Worm (Caenorhabditis elegans): Measurements from ENCODE around the gene C44B7.5.

C44B7.5 gene

ce11 chrII:6829108-6829507 is 43.3 kb downstream of the C44B7.5 start:
- TF ChIP-seq mxl-3 (GFP tag; optimal IDR thresholded peaks at IDR 0.05), result peak; percentile 82
- TF ChIP-seq lin-13 (GFP tag; optimal IDR thresholded peaks at IDR 0.05), result peak; percentile 10
- peak; percentile 55 for TF ChIP-seq pqm-1 (tag; optimal IDR thresholded peaks at IDR 0.05)
- no peak for TF ChIP-seq egl-27 (tag; optimal IDR thresholded peaks at IDR 0.05)
- TF ChIP-seq gei-8 (GFP tag; optimal IDR thresholded peaks at IDR 0.05), result no peak
- peak; percentile 28 for TF ChIP-seq nhr-25 (tag; optimal IDR thresholded peaks at IDR 0.05; ENCODE audit: borderline replicate concordance, insufficient read depth)
- TF ChIP-seq nhr-6 (tag; optimal IDR thresholded peaks at IDR 0.05), result peak; percentile 58
- no peak for TF ChIP-seq nhr-76 (tag; optimal IDR thresholded peaks at IDR 0.05)
- TF ChIP-seq ztf-7 (tag; optimal IDR thresholded peaks at IDR 0.05), result no peak
- 0 out of 2 replicates have a peak, but pooled peaks have one; percentile 13 for TF ChIP-seq lin-1 (GFP tag; IDR thresholded peaks at IDR 0.05)
- no peak for TF ChIP-seq zag-1 (tag; optimal IDR thresholded peaks at IDR 0.05)
- peak; percentile 31 for TF ChIP-seq mep-1 (tag; optimal IDR thresholded peaks at IDR 0.05)
- no peak for TF ChIP-seq ZK337.2 (GFP tag; IDR thresholded peaks at IDR 0.05)
- TF ChIP-seq lsy-2 (tag; optimal IDR thresholded peaks at IDR 0.05), result peak; percentile 44 to 51
- peak; percentile 10 for TF ChIP-seq mes-2 (tag; optimal IDR thresholded peaks at IDR 0.05; ENCODE audit: poor library complexity, severe bottlenecking)
- peak; percentile 72 for TF ChIP-seq hlh-30 (tag; optimal IDR thresholded peaks at IDR 0.05; ENCODE audit: insufficient read depth)
- no peak for TF ChIP-seq daf-16 (GFP tag; optimal IDR thresholded peaks at IDR 0.05)
- TF ChIP-seq daf-16 (tag; optimal IDR thresholded peaks at IDR 0.05), result peak; percentile 36
- TF ChIP-seq nhr-10 (tag; optimal IDR thresholded peaks at IDR 0.05), result peak; percentile 0
- TF ChIP-seq rbr-2 (tag; optimal IDR thresholded peaks at IDR 0.05), result no peak
- TF ChIP-seq dmd-6 (GFP tag; IDR thresholded peaks at IDR 0.05), result peak; percentile 60; the same call in 1 of the 2 replicates
- no peak for TF ChIP-seq F44E2.7 (GFP tag; IDR thresholded peaks at IDR 0.05)
- no peak for TF ChIP-seq lin-15B (tag; optimal IDR thresholded peaks at IDR 0.05)
- 0 out of 2 replicates have a peak, but pooled peaks have one; percentile 38 for TF ChIP-seq tra-1 (GFP tag; IDR thresholded peaks at IDR 0.05)
- TF ChIP-seq fos-1 (tag; optimal IDR thresholded peaks at IDR 0.05), result no peak
- no peak for TF ChIP-seq aly-2 (tag; optimal IDR thresholded peaks at IDR 0.05)
- TF ChIP-seq ztf-11 (tag; optimal IDR thresholded peaks at IDR 0.05), result no peak
- peak in 1 of 2 experiments; percentile 29 for TF ChIP-seq mdl-1 (tag; optimal IDR thresholded peaks at IDR 0.05)
- no peak for TF ChIP-seq T20F7.1 (GFP tag; optimal IDR thresholded peaks at IDR 0.05)
- peak in 1 of 2 experiments; percentile 99 for TF ChIP-seq unc-62 (GFP tag; optimal IDR thresholded peaks at IDR 0.05 in 1 of 2)
- TF ChIP-seq unc-62 (tag; optimal IDR thresholded peaks at IDR 0.05), result no peak
- TF ChIP-seq lin-29 (GFP tag; IDR thresholded peaks at IDR 0.05), result no peak
- TF ChIP-seq dmd-8 (GFP tag; IDR thresholded peaks at IDR 0.05), result no peak
- peak; percentile 84 for TF ChIP-seq nhr-28 (tag; optimal IDR thresholded peaks at IDR 0.05)
- TF ChIP-seq Y48G9A.11 (GFP tag; IDR thresholded peaks at IDR 0.05), result no peak
- peak; percentile 79 for TF ChIP-seq hlh-11 (tag; optimal IDR thresholded peaks at IDR 0.05)
- peak; percentile 66 for TF ChIP-seq dve-1 (tag; optimal IDR thresholded peaks at IDR 0.05; ENCODE audit: insufficient read depth)

ce11 chrII:6828073-6828900 is 44.1 kb downstream of the C44B7.5 start:
- TF ChIP-seq lir-3 (tag; optimal IDR thresholded peaks at IDR 0.05) (no peak), lin-38 (GFP tag; IDR thresholded peaks at IDR 0.05) (no peak), nhr-111 (GFP tag; optimal IDR thresholded peaks at IDR 0.05) (no peak), fkh-10 (GFP tag; optimal IDR thresholded peaks at IDR 0.05) (peak; percentile 21), D1046.2 (GFP tag; IDR thresholded peaks at IDR 0.05) (no peak), ceh-82 (tag; optimal IDR thresholded peaks at IDR 0.05) (no peak), lin-39 (tag; optimal IDR thresholded peaks at IDR 0.05) (no peak), dmd-8 (GFP tag; IDR thresholded peaks at IDR 0.05) (no peak), mxl-2 (GFP tag; conservative IDR thresholded peaks at IDR 0.05) (no peak), spr-1 (tag; optimal IDR thresholded peaks at IDR 0.05) (no peak), daf-12 (tag; optimal IDR thresholded peaks at IDR 0.05) (no peak), ama-1 (optimal IDR thresholded peaks at IDR 0.05) (no peak), lin-15B (tag; optimal IDR thresholded peaks at IDR 0.05) (no peak), mdl-1 (tag; optimal IDR thresholded peaks at IDR 0.05) (no peak), dve-1 (tag; optimal IDR thresholded peaks at IDR 0.05; ENCODE audit: insufficient read depth) (no peak), tag-97 (GFP tag; IDR thresholded peaks at IDR 0.05) (no peak), ceh-28 (tag; optimal IDR thresholded peaks at IDR 0.05) (no peak), aha-1 (tag) (peak; percentile 49), nhr-6 (tag; optimal IDR thresholded peaks at IDR 0.05) (no peak), snpc-4 (tag; optimal IDR thresholded peaks at IDR 0.05) (no peak)
